Worm (Caenorhabditis elegans): ENCODE results near the gene F41F3.8.

Gene F41F3.8

DNA sequence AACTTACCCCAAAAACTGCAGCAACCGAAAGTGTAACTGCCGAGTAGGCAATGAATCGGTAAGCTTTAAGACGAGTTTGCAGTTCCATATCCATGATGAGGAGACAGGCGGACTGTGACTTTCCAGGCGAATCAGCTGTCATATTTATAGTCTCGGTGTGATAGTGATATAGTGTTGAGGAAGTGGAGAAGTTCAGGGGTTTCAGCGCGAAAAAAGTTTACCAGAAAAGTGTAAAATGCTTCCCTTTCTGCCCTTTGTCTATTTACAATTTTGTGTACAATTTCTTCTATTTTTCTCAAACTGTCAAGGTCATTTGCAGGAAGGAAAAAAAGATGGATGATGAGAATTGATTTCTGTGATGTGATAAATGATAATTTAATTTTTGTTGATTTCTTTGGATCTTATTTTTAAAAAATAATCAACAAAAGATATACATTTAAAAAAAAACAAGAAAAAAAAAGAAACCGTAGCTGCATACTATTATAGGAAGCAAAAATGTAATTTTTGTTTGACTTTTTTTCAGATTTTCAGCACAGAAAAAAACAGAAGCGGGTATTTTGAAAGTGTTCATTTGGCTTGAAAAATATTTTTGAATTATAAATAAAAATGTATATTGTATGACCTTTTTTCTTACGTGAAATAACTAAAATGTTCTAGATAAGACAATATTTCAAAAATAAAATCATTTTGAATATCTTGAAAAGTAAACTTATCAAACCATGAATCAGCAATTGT is 5.4 kb downstream of the F41F3.8 start, which contains the start of the genes col-139 and F41F3.1:
col-139 (minus strand) TSS at position 101 of the 735 bp plus-strand sequence.
F41F3.1 (plus strand) TSS at position 685 of the 735 bp plus-strand sequence.
- TF ChIP-seq efl-3 (GFP tag; optimal IDR thresholded peaks at IDR 0.05): no peak
- no peak for TF ChIP-seq irx-1 (tag; optimal IDR thresholded peaks at IDR 0.05)
- no peak for TF ChIP-seq mep-1 (tag; optimal IDR thresholded peaks at IDR 0.05)
- TF ChIP-seq egl-27 (tag; optimal IDR thresholded peaks at IDR 0.05): no peak
- no peak for TF ChIP-seq nhr-28 (tag; optimal IDR thresholded peaks at IDR 0.05)
- no peak for TF ChIP-seq blmp-1 (tag; optimal IDR thresholded peaks at IDR 0.05)
- no peak for TF ChIP-seq xbp-1 (tag; optimal IDR thresholded peaks at IDR 0.05)
- no peak for TF ChIP-seq fkh-10 (GFP tag; optimal IDR thresholded peaks at IDR 0.05)
- no peak for TF ChIP-seq dsc-1 (tag; optimal IDR thresholded peaks at IDR 0.05)
- TF ChIP-seq sox-4 (tag; optimal IDR thresholded peaks at IDR 0.05): no peak
- TF ChIP-seq vab-15 (tag; optimal IDR thresholded peaks at IDR 0.05): no peak
- no peak for TF ChIP-seq fkh-4 (tag; optimal IDR thresholded peaks at IDR 0.05; ENCODE audit: borderline replicate concordance)
- TF ChIP-seq ceh-90 (tag; optimal IDR thresholded peaks at IDR 0.05): no peak

DNA sequence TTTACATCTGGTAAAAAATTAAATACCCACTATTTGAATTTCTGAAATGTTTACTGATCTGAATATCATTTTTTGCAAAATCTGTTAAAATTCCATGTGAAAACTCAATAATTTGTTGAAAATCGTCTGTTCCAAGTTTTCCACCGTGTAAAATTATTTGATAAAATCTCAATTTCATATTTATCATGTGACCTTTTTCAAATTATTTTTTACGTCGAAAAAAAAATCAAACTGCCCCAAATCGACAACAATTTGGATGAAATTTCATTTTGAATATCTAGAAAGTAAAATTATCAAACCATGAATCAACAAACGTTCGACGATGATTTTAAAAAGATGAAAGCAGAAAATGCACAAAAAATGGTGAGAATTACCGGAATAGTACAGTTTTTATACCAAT is 6.5 kb downstream of the F41F3.8 start, which contains the start of gene F41F3.9:
F41F3.9 (plus strand) TSS at position 301 of the 400 bp plus-strand sequence.
- TF ChIP-seq C04F5.9 (tag; optimal IDR thresholded peaks at IDR 0.05) (no peak), aly-2 (tag; optimal IDR thresholded peaks at IDR 0.05) (no peak), elt-3 (tag; optimal IDR thresholded peaks at IDR 0.05) (no peak), nhr-90 (tag; optimal IDR thresholded peaks at IDR 0.05; ENCODE audit: poor library complexity) (no peak), egl-27 (tag; optimal IDR thresholded peaks at IDR 0.05) (no peak), nhr-71 (tag; optimal IDR thresholded peaks at IDR 0.05) (no peak), hpl-2 (GFP tag; optimal IDR thresholded peaks at IDR 0.05) (no peak), lin-15B (tag; optimal IDR thresholded peaks at IDR 0.05) (no peak), nhr-84 (tag; optimal IDR thresholded peaks at IDR 0.05) (no peak), zag-1 (tag; optimal IDR thresholded peaks at IDR 0.05) (no peak), sptf-1 (tag; optimal IDR thresholded peaks at IDR 0.05) (no peak), ets-5 (GFP tag; IDR thresholded peaks at IDR 0.05) (no peak), snu-23 (GFP tag; optimal IDR thresholded peaks at IDR 0.05) (no peak)

DNA sequence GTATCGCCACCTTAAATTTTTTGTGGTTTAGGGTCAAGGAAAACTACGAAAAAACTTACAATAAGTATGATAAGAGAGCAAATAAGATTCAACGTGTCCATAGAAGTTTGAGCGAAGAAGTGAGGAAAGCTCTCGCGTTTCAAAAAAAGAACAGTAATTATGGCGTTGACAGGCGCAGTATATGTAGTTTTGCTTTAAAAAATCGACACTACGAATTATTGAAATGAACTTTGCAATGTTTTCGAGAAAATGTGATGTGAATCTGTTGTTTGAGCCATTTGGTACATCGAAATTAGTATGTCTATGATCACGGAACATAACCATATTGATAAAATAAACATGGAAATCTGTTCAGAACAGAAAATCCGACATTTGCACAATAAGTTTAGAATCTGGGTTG is 13.8 kb downstream of the F41F3.8 start, which contains the start of gene srx-74:
srx-74 (minus strand) TSS at position 101 of the 400 bp plus-strand sequence.
- no peak for TF ChIP-seq jun-1 (tag; optimal IDR thresholded peaks at IDR 0.05)
- TF ChIP-seq nhr-71 (tag; optimal IDR thresholded peaks at IDR 0.05): no peak

- no peak for TF ChIP-seq unc-130 (tag; optimal IDR thresholded peaks at IDR 0.05)
- no peak for TF ChIP-seq ceh-63 (GFP tag; optimal IDR thresholded peaks at IDR 0.05)
- no peak for TF ChIP-seq mab-9 (GFP tag; IDR thresholded peaks at IDR 0.05)
- no peak for TF ChIP-seq nhr-71 (tag; optimal IDR thresholded peaks at IDR 0.05)
- no peak for TF ChIP-seq dsc-1 (tag; optimal IDR thresholded peaks at IDR 0.05)
- no peak for TF ChIP-seq rnt-1 (tag; optimal IDR thresholded peaks at IDR 0.05)
- TF ChIP-seq mef-2 (tag; optimal IDR thresholded peaks at IDR 0.05): no peak
- no peak for TF ChIP-seq xbp-1 (tag; optimal IDR thresholded peaks at IDR 0.05)
- no peak for TF ChIP-seq unc-98 (GFP tag; IDR thresholded peaks at IDR 0.05)
- no peak for TF ChIP-seq vab-15 (tag; optimal IDR thresholded peaks at IDR 0.05)
- TF ChIP-seq Y116A8C.19 (tag; optimal IDR thresholded peaks at IDR 0.05; ENCODE audit: borderline replicate concordance): no peak
- TF ChIP-seq unc-62 (GFP tag; optimal IDR thresholded peaks at IDR 0.05): no peak
- TF ChIP-seq nhr-85 (tag): no peak
- TF ChIP-seq zag-1 (tag; optimal IDR thresholded peaks at IDR 0.05): no peak
- TF ChIP-seq ceh-82 (tag; optimal IDR thresholded peaks at IDR 0.05): no peak
These were observed 17.0 kb downstream of the F41F3.8 start, which contains the start of gene srx-73 for ce11 chrV:4665651-4666050. Gene srx-73 (minus strand): TSS chrV:4665751.
